Fruit fly (Drosophila melanogaster): ENCODE results near the gene CG42637.

The CG42637 gene

DNA sequence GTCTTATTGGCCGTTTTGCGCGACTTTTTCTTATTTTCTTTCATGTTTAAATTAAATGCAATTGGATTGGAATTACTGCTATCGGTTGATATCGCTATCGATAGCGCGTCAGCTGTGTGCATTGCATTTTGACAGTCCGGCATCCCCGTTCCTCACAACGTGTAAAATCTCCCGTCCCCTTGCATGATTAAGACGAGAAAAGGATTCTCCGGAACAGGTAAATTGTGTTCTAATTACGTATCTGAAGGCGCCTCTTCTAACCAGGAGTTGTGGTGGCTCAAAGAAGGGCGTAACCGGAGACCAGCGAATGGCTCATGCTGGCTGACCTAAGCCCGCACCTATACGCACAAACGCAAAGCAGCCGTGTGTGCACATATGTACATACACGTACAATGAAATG, 13.7 kb upstream of the CG42637 start, which contains the start of the genes CG14104 and Kap-alpha1 (continued):
- TF ChIP-seq CG12391 (tag; optimal IDR thresholded peaks at IDR 0.05) (no peak), Bteb2 (GFP tag; optimal IDR thresholded peaks at IDR 0.05) (no peak), CG1603 (tag; optimal IDR thresholded peaks at IDR 0.05) (peak; percentile 34), sna (GFP tag; IDR thresholded peaks at IDR 0.05; ENCODE audit: partially characterized antibody) (peak; percentile 57), CG6654 (GFP tag; optimal IDR thresholded peaks at IDR 0.05) (no peak), Bgb (GFP tag; IDR thresholded peaks at IDR 0.05; ENCODE audit: partially characterized antibody) (peak; percentile 65; the same call in 1 of the 2 replicates), D (optimal IDR thresholded peaks at IDR 0.05) (peak; percentile 43), D (GFP tag; optimal IDR thresholded peaks at IDR 0.05) (no peak)

DNA sequence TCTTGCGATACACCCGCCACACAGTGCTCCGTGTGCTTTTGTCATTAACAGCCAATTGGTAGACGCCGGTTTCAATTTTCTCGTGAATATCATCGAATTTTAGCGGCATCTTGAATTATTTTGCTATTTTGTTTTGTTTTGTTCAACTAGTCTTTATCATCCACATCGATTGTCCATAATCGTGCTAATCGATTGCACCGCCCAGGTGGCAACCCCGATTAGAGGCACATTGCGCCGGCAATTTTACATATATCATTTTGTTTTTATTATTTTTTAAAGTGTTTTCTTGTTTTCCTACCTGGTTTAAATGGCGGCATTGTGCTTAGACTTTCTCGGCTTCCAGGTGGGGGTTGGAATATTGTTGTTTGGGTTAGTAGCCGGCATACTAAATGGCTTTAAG, 12.5 kb upstream of the CG42637 start, which contains the start of gene CG34116:
Gene CG34116, minus strand, starts transcription at position 142 of the 400 bp plus-strand sequence.
- peak; percentile 61; the same call in 1 of the 2 replicates for TF ChIP-seq MBD-R2 (GFP tag; IDR thresholded peaks at IDR 0.05)
- no peak for TF ChIP-seq CG4404 (GFP tag; IDR thresholded peaks at IDR 0.05)
- peak; percentile 26 for TF ChIP-seq trem (tag; optimal IDR thresholded peaks at IDR 0.05)
- peak; percentile 22 for TF ChIP-seq Sin3A (optimal IDR thresholded peaks at IDR 0.05)
- TF ChIP-seq sob (GFP tag; IDR thresholded peaks at IDR 0.05) = no peak
- peak; percentile 76 for TF ChIP-seq Dref (GFP tag; IDR thresholded peaks at IDR 0.05)
- no peak for TF ChIP-seq CkIIα-i1 (GFP tag; IDR thresholded peaks at IDR 0.05)
- no peak for TF ChIP-seq tx (GFP tag; optimal IDR thresholded peaks at IDR 0.05)
- TF ChIP-seq CG1603 (tag; optimal IDR thresholded peaks at IDR 0.05) = no peak
- peak; percentile 24 for TF ChIP-seq CG2116 (GFP tag; optimal IDR thresholded peaks at IDR 0.05)
- peak; percentile 41; the same call in 1 of the 2 replicates for TF ChIP-seq inv (GFP tag; IDR thresholded peaks at IDR 0.05; ENCODE audit: partially characterized antibody)
- TF ChIP-seq unc-4 (GFP tag; IDR thresholded peaks at IDR 0.05; ENCODE audit: partially characterized antibody) = peak; percentile 57; the same call in 1 of the 2 replicates
- TF ChIP-seq Max (GFP tag; optimal IDR thresholded peaks at IDR 0.05) = no peak
- peak; percentile 14 for TF ChIP-seq MESR4 (GFP tag; optimal IDR thresholded peaks at IDR 0.05)
- no peak for TF ChIP-seq schlank (tag; optimal IDR thresholded peaks at IDR 0.05)
- no peak for TF ChIP-seq gfzf (GFP tag; optimal IDR thresholded peaks at IDR 0.05)
- TF ChIP-seq CG31441 (GFP tag; IDR thresholded peaks at IDR 0.05) = no peak
- no peak for TF ChIP-seq Rfx (GFP tag; IDR thresholded peaks at IDR 0.05)
- TF ChIP-seq CG14667 (GFP tag; IDR thresholded peaks at IDR 0.05) = no peak
- TF ChIP-seq CoRest (tag; optimal IDR thresholded peaks at IDR 0.05) = no peak
- no peak for TF ChIP-seq ase (GFP tag; IDR thresholded peaks at IDR 0.05)
- TF ChIP-seq CG6791 (GFP tag; IDR thresholded peaks at IDR 0.05; ENCODE audit: partially characterized antibody) = peak; percentile 84
- no peak for TF ChIP-seq br (optimal IDR thresholded peaks at IDR 0.05)
- no peak for TF ChIP-seq pfk (GFP tag; optimal IDR thresholded peaks at IDR 0.05)
- peak; percentile 65; the same call in 2 of the 3 replicates for TF ChIP-seq knrl (GFP tag; IDR thresholded peaks at IDR 0.05; ENCODE audit: partially characterized antibody)
- TF ChIP-seq CG2129 (GFP tag; IDR thresholded peaks at IDR 0.05; ENCODE audit: partially characterized antibody) = peak; percentile 36
- TF ChIP-seq zfh1 (GFP tag; IDR thresholded peaks at IDR 0.05) = no peak
- no peak for TF ChIP-seq CG15514 (GFP tag; optimal IDR thresholded peaks at IDR 0.05)
- TF ChIP-seq CG14860 (GFP tag; IDR thresholded peaks at IDR 0.05; ENCODE audit: partially characterized antibody) = peak; percentile 48; the same call in 2 of the 3 replicates
- TF ChIP-seq E2f2 (GFP tag; IDR thresholded peaks at IDR 0.05) = peak; percentile 15; the same call in 1 of the 2 replicates
- TF ChIP-seq CG34422 (GFP tag; IDR thresholded peaks at IDR 0.05) = peak; percentile 21; the same call in 1 of the 3 replicates
- peak; percentile 61 for TF ChIP-seq CG16813 (GFP tag; IDR thresholded peaks at IDR 0.05; ENCODE audit: partially characterized antibody)
- TF ChIP-seq slou (GFP tag; optimal IDR thresholded peaks at IDR 0.05) = no peak
- no peak for TF ChIP-seq CG12769 (tag; optimal IDR thresholded peaks at IDR 0.05)
- TF ChIP-seq mam (GFP tag; optimal IDR thresholded peaks at IDR 0.05) = no peak
- no peak for TF ChIP-seq CG4360 (GFP tag; IDR thresholded peaks at IDR 0.05)
- TF ChIP-seq crol (GFP tag; IDR thresholded peaks at IDR 0.05) = no peak
- TF ChIP-seq cad (GFP tag; optimal IDR thresholded peaks at IDR 0.05) = no peak
- peak; percentile 59 for TF ChIP-seq CG34224 (GFP tag; IDR thresholded peaks at IDR 0.05; ENCODE audit: partially characterized antibody)
- peak; percentile 57; the same call in 1 of the 3 replicates for TF ChIP-seq hb (GFP tag; IDR thresholded peaks at IDR 0.05; ENCODE audit: partially characterized antibody)
- TF ChIP-seq CG5953 (GFP tag; IDR thresholded peaks at IDR 0.05) = no peak
- TF ChIP-seq fd64A (GFP tag; optimal IDR thresholded peaks at IDR 0.05) = no peak
